Worm (Caenorhabditis elegans) whole organism, L4 larva: ENCODE measurements around the gene par-3.

ENCODE experiments used
- T20F7.1 ChIP-seq: fragments of 200-800 bp; sonication (Bioruptor generic); optimal IDR thresholded peaks from 2 replicates; lab custom pipeline; 2018; ENCODE audit warnings: mild to moderate bottlenecking, missing genetic modification characterization, missing compliant biosample characterization
- Y105C5A.15 ChIP-seq: fragments of 200-800 bp; sonication (Bioruptor generic); IDR thresholded peaks from 2 replicates; pipeline ENCODE4 v1.3.6; 2022; ENCODE audit warnings: missing genetic modification characterization, missing compliant biosample characterization
- aha-1 ChIP-seq: fragments of 150-350 bp; peaks from one replicate; lab custom pipeline; 2014; ENCODE audit warnings: missing biosample characterization, missing genetic modification characterization
- ama-1 ChIP-seq: fragments of 150-350 bp; optimal IDR thresholded peaks from 2 replicates; lab custom pipeline; 2014; ENCODE audit warnings: inconsistent platforms, mixed read lengths
- ceh-20 ChIP-seq: fragments of 200-800 bp; sonication (Bioruptor generic); IDR thresholded peaks from 2 replicates; pipeline ENCODE4 v1.3.6; 2022; ENCODE audit warnings: missing genetic modification reagents, missing genetic modification characterization, missing compliant biosample characterization
- ceh-28 ChIP-seq: fragments of 150-350 bp; optimal IDR thresholded peaks from 2 replicates; lab custom pipeline; 2014; ENCODE audit warnings: missing biosample characterization, missing genetic modification reagents, missing genetic modification characterization
- ceh-32 ChIP-seq: sonication (generic microtip); optimal IDR thresholded peaks from 2 replicates; lab custom pipeline; 2016; ENCODE audit warnings: mild to moderate bottlenecking, missing genetic modification characterization, missing compliant biosample characterization; ENCODE audit not compliant: poor library complexity
- ceh-44 ChIP-seq: fragments of 200-800 bp; sonication (Bioruptor generic); IDR thresholded peaks from 2 replicates; pipeline ENCODE4 v1.3.6; 2022; ENCODE audit warnings: missing genetic modification reagents, missing genetic modification characterization, missing compliant biosample characterization
- ces-1 ChIP-seq: fragments of 150-350 bp; sonication (generic microtip); optimal IDR thresholded peaks from 4 replicates; lab custom pipeline; 2014; ENCODE audit warnings: missing biosample characterization, missing genetic modification reagents, missing genetic modification characterization
- cey-2 ChIP-seq: sonication (generic microtip); optimal IDR thresholded peaks from 3 replicates; lab custom pipeline; 2017; ENCODE audit warnings: missing genetic modification characterization, mild to moderate bottlenecking, missing compliant biosample characterization, antibody characterized with exemption, borderline replicate concordance; ENCODE audit not compliant: insufficient read depth
- daf-12 ChIP-seq: fragments of 150-350 bp; optimal IDR thresholded peaks from 2 replicates; lab custom pipeline; 2014; ENCODE audit warnings: missing biosample characterization, missing genetic modification reagents, missing genetic modification characterization
- daf-19 ChIP-seq: fragments of 200-800 bp; sonication (Bioruptor generic); conservative IDR thresholded peaks from 2 replicates; pipeline ENCODE4 v1.3.6; 2022; ENCODE audit warnings: missing genetic modification characterization, missing compliant biosample characterization
- daf-8 ChIP-seq: fragments of 200-800 bp; sonication (Bioruptor generic); IDR thresholded peaks from 2 replicates; pipeline ENCODE4 v1.3.6; 2022; ENCODE audit warnings: missing genetic modification characterization, missing compliant biosample characterization
- dmd-6 ChIP-seq: fragments of 200-800 bp; sonication (Bioruptor generic); IDR thresholded peaks from 2 replicates; pipeline ENCODE4 v1.3.6; 2022; ENCODE audit warnings: missing genetic modification reagents, missing genetic modification characterization, missing compliant biosample characterization
- dmd-8 ChIP-seq: fragments of 200-800 bp; sonication (Bioruptor generic); IDR thresholded peaks from 2 replicates; pipeline ENCODE4 v1.3.6; 2022; ENCODE audit warnings: missing genetic modification characterization, missing compliant biosample characterization
- dmd-9 ChIP-seq: fragments of 200-800 bp; sonication (Bioruptor generic); IDR thresholded peaks from 2 replicates; pipeline ENCODE4 v1.3.6; 2022; ENCODE audit warnings: missing genetic modification reagents, missing genetic modification characterization, missing compliant biosample characterization
- duxl-1 ChIP-seq: sonication (generic microtip); optimal IDR thresholded peaks from 2 replicates; lab custom pipeline; 2016; ENCODE audit warnings: mild to moderate bottlenecking, missing genetic modification characterization, moderate library complexity, missing compliant biosample characterization; ENCODE audit not compliant: poor library complexity
- egl-43 ChIP-seq: fragments of 200-800 bp; sonication (Bioruptor generic); IDR thresholded peaks from 2 replicates; pipeline ENCODE4 v1.3.6; 2022; ENCODE audit warnings: missing genetic modification reagents, missing genetic modification characterization, missing compliant biosample characterization
- fkh-10 ChIP-seq: fragments of 150-350 bp; optimal IDR thresholded peaks from 2 replicates; lab custom pipeline; 2014; ENCODE audit warnings: missing biosample characterization, missing genetic modification reagents, missing genetic modification characterization
- hif-1 ChIP-seq, 2 experiments: sonication (generic microtip); optimal IDR thresholded peaks; 2 replicates each; lab custom pipeline; 2016 to 2017; ENCODE audit warnings: missing compliant biosample characterization in 2 of 2, missing genetic modification characterization in 2 of 2, missing genetic modification reagents in 2 of 2, missing genotype in 2 of 2, mild to moderate bottlenecking in 1 of 2
- hlh-11 ChIP-seq: fragments of 200-800 bp; sonication (Bioruptor generic); optimal IDR thresholded peaks from 2 replicates; lab custom pipeline; 2018; ENCODE audit warnings: mild to moderate bottlenecking, missing genetic modification characterization, missing compliant biosample characterization
- hlh-30 ChIP-seq: sonication (generic microtip); optimal IDR thresholded peaks from 2 replicates; lab custom pipeline; 2017; ENCODE audit warnings: antibody characterized with exemption, mild to moderate bottlenecking, missing genetic modification characterization, missing compliant biosample characterization; ENCODE audit not compliant: insufficient read depth
- hmg-1.1 ChIP-seq: fragments of 200-800 bp; sonication (Bioruptor generic); IDR thresholded peaks from 2 replicates; pipeline ENCODE4 v1.3.6; 2022; ENCODE audit warnings: missing genetic modification reagents, missing genetic modification characterization, missing compliant biosample characterization
- jun-1 ChIP-seq: fragments of 150-350 bp; optimal IDR thresholded peaks from 2 replicates; lab custom pipeline; 2014; ENCODE audit warnings: missing biosample characterization, missing genetic modification reagents, missing genetic modification characterization
- lim-7 ChIP-seq: fragments of 200-800 bp; sonication (Bioruptor generic); IDR thresholded peaks from 2 replicates; pipeline ENCODE4 v1.3.6; 2022; ENCODE audit warnings: missing genetic modification characterization, missing compliant biosample characterization
- lin-13 ChIP-seq: fragments of 150-350 bp; optimal IDR thresholded peaks from 2 replicates; lab custom pipeline; 2014; ENCODE audit warnings: missing biosample characterization, missing genetic modification reagents, missing genetic modification characterization
- mdt-29 ChIP-seq: fragments of 200-800 bp; sonication (Bioruptor generic); IDR thresholded peaks from 2 replicates; pipeline ENCODE4 v1.3.6; 2022; ENCODE audit warnings: missing genetic modification reagents, missing genetic modification characterization, missing compliant biosample characterization
- mep-1 ChIP-seq: fragments of 150-350 bp; sonication (generic microtip); optimal IDR thresholded peaks from 3 replicates; lab custom pipeline; 2014; ENCODE audit warnings: missing biosample characterization, missing genetic modification characterization
- mes-2 ChIP-seq: sonication (generic microtip); optimal IDR thresholded peaks from 2 replicates; lab custom pipeline; 2016; ENCODE audit warnings: missing genotype, mild to moderate bottlenecking, missing genetic modification characterization, missing compliant biosample characterization; ENCODE audit not compliant: poor library complexity, severe bottlenecking
- nhr-10 ChIP-seq: fragments of 150-350 bp; optimal IDR thresholded peaks from 2 replicates; lab custom pipeline; 2014; ENCODE audit warnings: missing biosample characterization, missing genetic modification characterization
- nhr-102 ChIP-seq: sonication (generic microtip); optimal IDR thresholded peaks from 2 replicates; lab custom pipeline; 2016; ENCODE audit warnings: mild to moderate bottlenecking, missing genetic modification characterization, moderate library complexity, missing compliant biosample characterization
- nhr-11 ChIP-seq: fragments of 150-350 bp; optimal IDR thresholded peaks from 2 replicates; lab custom pipeline; 2014; ENCODE audit warnings: missing biosample characterization, missing genetic modification characterization
- nhr-41 ChIP-seq: fragments of 200-800 bp; sonication (Bioruptor generic); IDR thresholded peaks from 2 replicates; pipeline ENCODE4 v1.3.6; 2022; ENCODE audit warnings: missing genetic modification reagents, missing genetic modification characterization, missing compliant biosample characterization
- nhr-48 ChIP-seq: sonication (generic microtip); optimal IDR thresholded peaks from 2 replicates; lab custom pipeline; 2016; ENCODE audit warnings: mild to moderate bottlenecking, missing genetic modification characterization, missing compliant biosample characterization
- nhr-77 ChIP-seq: fragments of 150-350 bp; optimal IDR thresholded peaks from 2 replicates; lab custom pipeline; 2014; ENCODE audit warnings: missing biosample characterization, missing genetic modification characterization
- php-3 ChIP-seq: fragments of 200-800 bp; sonication (Bioruptor generic); IDR thresholded peaks from 2 replicates; pipeline ENCODE4 v1.3.6; 2022; ENCODE audit warnings: missing genetic modification reagents, missing genetic modification characterization, missing compliant biosample characterization
- pqm-1 ChIP-seq: sonication (generic microtip); optimal IDR thresholded peaks from 2 replicates; lab custom pipeline; 2017; ENCODE audit warnings: missing biosample characterization, missing genetic modification characterization
- rbr-2 ChIP-seq: sonication (generic microtip); optimal IDR thresholded peaks from 2 replicates; lab custom pipeline; 2016; ENCODE audit warnings: missing genotype, missing genetic modification characterization, missing compliant biosample characterization
- saeg-2 ChIP-seq: fragments of 200-800 bp; sonication (Bioruptor generic); IDR thresholded peaks from 2 replicates; pipeline ENCODE4 v1.3.6; 2022; ENCODE audit warnings: missing genetic modification reagents, missing genetic modification characterization, missing compliant biosample characterization
- sdz-12 ChIP-seq: fragments of 200-800 bp; sonication (Bioruptor generic); optimal IDR thresholded peaks from 2 replicates; lab custom pipeline; 2018; ENCODE audit warnings: mild to moderate bottlenecking, missing genetic modification characterization, missing compliant biosample characterization
- snpc-4 ChIP-seq: fragments of 150-350 bp; optimal IDR thresholded peaks from 2 replicates; lab custom pipeline; 2014; ENCODE audit warnings: missing biosample characterization, missing genetic modification characterization
- tra-1 ChIP-seq: fragments of 200-800 bp; sonication (Bioruptor generic); IDR thresholded peaks from 2 replicates; pipeline ENCODE4 v1.3.6; 2022; ENCODE audit warnings: missing genetic modification reagents, missing genetic modification characterization, missing compliant biosample characterization
- unc-62 ChIP-seq, 3 experiments: fragments of 150-350 bp in 1 of 3; sonication (generic microtip); optimal IDR thresholded peaks in 2 of 3; peaks in 1 of 3; 1 replicate in 1 of 3; 2 replicates in 2 of 3; lab custom pipeline; 2014 to 2017; ENCODE audit warnings: missing biosample characterization in 3 of 3, missing genetic modification characterization in 3 of 3, missing genetic modification reagents in 3 of 3, missing genotype in 1 of 3
- zfp-3 ChIP-seq: fragments of 200-800 bp; sonication (Bioruptor generic); conservative IDR thresholded peaks from 2 replicates; pipeline ENCODE4 v1.3.6; 2022; ENCODE audit warnings: missing genetic modification reagents, missing genetic modification characterization, missing compliant biosample characterization
- zip-11 ChIP-seq: fragments of 200-800 bp; sonication (Bioruptor generic); IDR thresholded peaks from 2 replicates; pipeline ENCODE4 v1.3.6; 2022; ENCODE audit warnings: missing genetic modification characterization, missing compliant biosample characterization
- ztf-11 ChIP-seq: fragments of 150-350 bp; optimal IDR thresholded peaks from 2 replicates; lab custom pipeline; 2014; ENCODE audit warnings: missing biosample characterization, missing genetic modification characterization

The par-3 gene

DNA sequence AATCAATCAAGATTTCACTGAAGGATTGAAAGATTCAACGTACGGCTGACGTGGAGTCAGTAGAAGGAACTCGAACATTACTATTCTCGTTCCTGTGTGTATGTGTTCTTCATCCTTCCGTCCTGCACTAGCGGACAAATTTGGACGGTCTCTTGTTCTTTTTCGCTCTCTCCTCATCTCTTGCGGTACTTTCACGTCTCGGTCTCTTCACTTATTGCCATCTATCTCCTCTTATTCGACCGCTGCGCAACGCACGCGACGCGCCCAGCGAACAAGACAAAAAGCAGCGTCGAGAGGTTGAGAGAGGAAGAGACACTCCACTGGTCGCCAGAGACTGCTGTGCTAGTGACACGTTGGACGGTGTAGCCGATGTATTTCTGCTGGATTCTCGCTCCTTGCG lies 51.4 kb downstream of the par-3 start (continued):
- TF ChIP-seq unc-62 (GFP tag; optimal IDR thresholded peaks at IDR 0.05 in 1 of 2; lab: Kevin White, UChicago) (peak in 1 of 2 experiments; percentile 93), unc-62 (tag; optimal IDR thresholded peaks at IDR 0.05; lab: Kevin White, UChicago) (no peak), dmd-9 (no peak), lin-13 (GFP tag; lab: Kevin White, UChicago) (peak; percentile 48), T20F7.1 (GFP tag; lab: Kevin White, UChicago) (no peak), fkh-10 (GFP tag; lab: Kevin White, UChicago) (peak; percentile 23), snpc-4 (tag; lab: Kevin White, UChicago) (no peak), hmg-1.1 (GFP tag; lab: Robert Waterston, UW) (no peak; the same call in none of the 2 replicates), aha-1 (tag; lab: Kevin White, UChicago) (peak; percentile 98), cey-2 (no peak), nhr-11 (tag; lab: Kevin White, UChicago) (peak; percentile 60), ceh-32 (tag; lab: Kevin White, UChicago) (no peak), Y105C5A.15 (GFP tag; lab: Robert Waterston, UW) (peak; percentile 38; the same call in 1 of the 2 replicates), rbr-2 (tag; lab: Kevin White, UChicago) (peak; percentile 58), nhr-10 (tag; lab: Kevin White, UChicago) (no peak), ceh-28 (tag; lab: Kevin White, UChicago) (peak; percentile 9), ztf-11 (no peak), nhr-41 (no peak), duxl-1 (tag; lab: Kevin White, UChicago) (peak; percentile 27), zip-11 (0 out of 2 replicates have a peak, but pooled peaks have one; percentile 11), ceh-20 (no peak), nhr-48 (tag; lab: Kevin White, UChicago) (peak; percentile 41), hlh-11 (peak; percentile 80), mdt-29 (peak; percentile 23; the same call in 1 of the 2 replicates), jun-1 (tag; lab: Kevin White, UChicago) (peak; percentile 38), tra-1 (GFP tag; lab: Robert Waterston, UW) (no peak), nhr-77 (tag; lab: Kevin White, UChicago) (peak; percentile 46), php-3 (GFP tag; lab: Robert Waterston, UW) (peak; percentile 9; the same call in 1 of the 2 replicates), daf-8 (no peak), ceh-44 (no peak), egl-43 (GFP tag; lab: Robert Waterston, UW) (peak; percentile 86), ces-1 (GFP tag; lab: Kevin White, UChicago) (no peak)
- TF ChIP-seq, all 104 proteins: peak for 44

DNA sequence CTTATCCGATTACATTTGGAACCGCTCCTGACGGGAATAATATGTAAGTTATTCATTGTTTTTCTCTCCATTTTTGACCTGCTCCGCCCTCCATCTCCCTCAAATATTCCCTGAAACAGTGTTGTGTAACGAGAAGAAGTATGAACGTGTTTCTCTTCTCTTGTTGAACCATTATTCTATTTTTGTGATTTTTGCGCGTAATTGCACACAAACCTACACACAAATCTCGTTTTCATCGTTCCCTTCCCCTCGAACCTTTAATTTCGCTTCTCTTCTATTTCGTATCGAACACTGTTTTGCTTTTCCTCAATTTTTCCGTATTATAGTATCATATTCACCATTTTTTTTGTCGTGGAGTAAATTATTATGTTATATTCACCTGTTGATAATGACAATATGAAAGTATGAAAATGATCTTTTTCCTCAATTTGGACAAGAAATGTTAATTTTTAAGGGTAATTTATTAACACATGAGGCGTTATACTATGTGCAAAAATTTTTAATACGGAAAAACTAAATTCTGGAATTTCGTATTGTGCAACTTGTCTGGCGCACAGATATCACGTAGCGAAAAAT lies 53.2 kb downstream of the par-3 start:
- TF ChIP-seq saeg-2 (GFP tag; lab: Robert Waterston, UW) (no peak), Y105C5A.15 (GFP tag; lab: Robert Waterston, UW) (0 out of 2 replicates have a peak, but pooled peaks have one; percentile 35), daf-19 (peak; percentile 64; the same call in 1 of the 2 replicates), mep-1 (no peak), lim-7 (no peak), hif-1 (tag; optimal IDR thresholded peaks at IDR 0.05; lab: Kevin White, UChicago) (no peak), dmd-6 (no peak), zfp-3 (GFP tag; lab: Robert Waterston, UW) (no peak), fkh-10 (GFP tag; lab: Kevin White, UChicago) (no peak), duxl-1 (tag; lab: Kevin White, UChicago) (no peak), ceh-20 (no peak), unc-62 (GFP tag; optimal IDR thresholded peaks at IDR 0.05 in 1 of 2; lab: Kevin White, UChicago) (peak in 1 of 2 experiments; percentile 85), unc-62 (tag; optimal IDR thresholded peaks at IDR 0.05; lab: Kevin White, UChicago) (no peak), daf-8 (no peak), ama-1 (lab: Kevin White, UChicago) (peak; percentile 67), nhr-102 (tag; lab: Kevin White, UChicago) (no peak), sdz-12 (GFP tag; lab: Kevin White, UChicago) (no peak), mes-2 (tag; lab: Kevin White, UChicago) (no peak), dmd-8 (GFP tag; lab: Robert Waterston, UW) (no peak), pqm-1 (tag; lab: Kevin White, UChicago) (no peak), daf-12 (tag; lab: Kevin White, UChicago) (no peak), hlh-30 (tag; lab: Kevin White, UChicago) (no peak)
